Worm (Caenorhabditis elegans): ENCODE results near the gene M176.9.

DNA sequence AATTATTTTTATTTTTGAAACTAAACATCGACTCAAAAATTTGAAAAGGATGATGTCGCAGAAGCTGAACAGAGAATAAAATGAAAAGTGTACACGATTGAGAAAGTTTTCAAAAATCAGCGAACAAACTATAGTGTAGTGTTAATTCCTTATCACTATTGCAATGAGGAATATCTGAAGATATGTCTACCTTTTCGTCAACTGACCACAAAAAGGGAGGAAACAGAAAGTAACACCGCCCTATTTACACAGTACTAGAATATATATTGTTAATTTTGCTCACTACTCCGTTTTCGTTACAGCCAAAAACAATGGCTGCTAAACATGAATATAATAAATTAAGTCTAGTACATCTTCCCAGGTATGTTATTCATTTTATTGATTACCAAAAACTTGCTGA lies 36.6 kb upstream of the M176.9 start, which contains the start of gene chil-18:
- no peak for TF ChIP-seq skn-1 (tag; optimal IDR thresholded peaks at IDR 0.05)
- no peak for TF ChIP-seq aly-2 (tag; optimal IDR thresholded peaks at IDR 0.05)
- TF ChIP-seq nhr-28 (tag; optimal IDR thresholded peaks at IDR 0.05): no peak
- TF ChIP-seq snpc-4 (tag; optimal IDR thresholded peaks at IDR 0.05): no peak
